Worm (Caenorhabditis elegans): Measurements from ENCODE around the gene sams-4.
A peak's percentile ranks its signal among the peaks of the same experiment; 100 is the strongest.

sams-4 gene

ce11 chrIV:5817459-5817858, 28.7 kb downstream of the sams-4 start (continued):
- TF ChIP-seq rcor-1 (GFP tag; IDR thresholded peaks at IDR 0.05) (no peak), unc-130 (GFP tag; optimal IDR thresholded peaks at IDR 0.05) (no peak), ets-4 (GFP tag; optimal IDR thresholded peaks at IDR 0.05) (no peak), ceh-100 (GFP tag; IDR thresholded peaks at IDR 0.05) (no peak), F57C9.4 (tag; optimal IDR thresholded peaks at IDR 0.05) (no peak), nfya-1 (tag; optimal IDR thresholded peaks at IDR 0.05; ENCODE audit: borderline replicate concordance, insufficient read depth) (no peak), B0035.1 (tag; optimal IDR thresholded peaks at IDR 0.05) (no peak), nfya-2 (GFP tag; IDR thresholded peaks at IDR 0.05) (no peak), nhr-120 (GFP tag; IDR thresholded peaks at IDR 0.05) (no peak), K11D2.4 (GFP tag; IDR thresholded peaks at IDR 0.05) (no peak), T26A5.8 (tag; optimal IDR thresholded peaks at IDR 0.05) (no peak), rec-8 (tag; optimal IDR thresholded peaks at IDR 0.05) (no peak), tbp1 (GFP tag; optimal IDR thresholded peaks at IDR 0.05) (peak; percentile 13), ztf-26 (tag; optimal IDR thresholded peaks at IDR 0.05) (no peak), egrh-3 (GFP tag; IDR thresholded peaks at IDR 0.05) (no peak), ztf-25 (GFP tag; IDR thresholded peaks at IDR 0.05) (no peak), Y67H2A.10 (GFP tag; conservative IDR thresholded peaks at IDR 0.05) (no peak), ztf-18 (tag; optimal IDR thresholded peaks at IDR 0.05) (no peak), ceh-79 (tag; optimal IDR thresholded peaks at IDR 0.05) (no peak), Y53F4B.3 (GFP tag; IDR thresholded peaks at IDR 0.05) (no peak), snpc-4 (GFP tag; optimal IDR thresholded peaks at IDR 0.05) (no peak), snpc-4 (tag; optimal IDR thresholded peaks at IDR 0.05) (peak in 1 of 4 experiments; percentile 16), ceh-40 (GFP tag; IDR thresholded peaks at IDR 0.05) (no peak), mxl-1 (tag; optimal IDR thresholded peaks at IDR 0.05) (no peak), pbrm-1 (GFP tag; IDR thresholded peaks at IDR 0.05) (no peak), ccch-3 (GFP tag; optimal IDR thresholded peaks at IDR 0.05) (no peak), sptf-2 (GFP tag; optimal IDR thresholded peaks at IDR 0.05) (no peak), let-526 (GFP tag; IDR thresholded peaks at IDR 0.05) (no peak), somi-1 (GFP tag; optimal IDR thresholded peaks at IDR 0.05) (no peak), F55B11.4 (tag; optimal IDR thresholded peaks at IDR 0.05; ENCODE audit: borderline replicate concordance, insufficient read depth) (no peak), Y95B8A.8 (GFP tag; IDR thresholded peaks at IDR 0.05) (no peak), repo-1 (tag; optimal IDR thresholded peaks at IDR 0.05) (no peak), F39B2.1 (GFP tag; IDR thresholded peaks at IDR 0.05) (no peak), Y53G8AR.9 (GFP tag; conservative IDR thresholded peaks at IDR 0.05) (no peak), sdz-38 (tag; optimal IDR thresholded peaks at IDR 0.05) (no peak), C17E4.6 (GFP tag; IDR thresholded peaks at IDR 0.05) (no peak), ZK185.1 (tag; optimal IDR thresholded peaks at IDR 0.05; ENCODE audit: poor library complexity, severe bottlenecking) (peak; percentile 3), nhr-90 (tag; optimal IDR thresholded peaks at IDR 0.05) (no peak), lin-35 (GFP tag; optimal IDR thresholded peaks at IDR 0.05) (no peak), snpc-1.1 (tag; optimal IDR thresholded peaks at IDR 0.05; ENCODE audit: insufficient read depth) (no peak), mes-4 (tag; optimal IDR thresholded peaks at IDR 0.05) (no peak), Y56A3A.18 (GFP tag; IDR thresholded peaks at IDR 0.05) (0 out of 2 replicates have a peak, but pooled peaks have one; percentile 66), aptf-3 (GFP tag; IDR thresholded peaks at IDR 0.05) (no peak), snpc-1.3 (tag; optimal IDR thresholded peaks at IDR 0.05; ENCODE audit: insufficient read depth) (no peak), mel-28 (tag; optimal IDR thresholded peaks at IDR 0.05; ENCODE audit: borderline replicate concordance) (no peak), Y79H2A.3 (GFP tag; conservative IDR thresholded peaks at IDR 0.05) (no peak), F23B12.7 (tag; optimal IDR thresholded peaks at IDR 0.05; ENCODE audit: insufficient read depth) (no peak), hlh-26 (GFP tag; conservative IDR thresholded peaks at IDR 0.05) (no peak), F37B4.10 (GFP tag; IDR thresholded peaks at IDR 0.05) (no peak)
